Fruit fly (Drosophila melanogaster) whole organism, embryonic: ENCODE measurements around the gene CG6414.

ENCODE experiments used
- CG10274 ChIP-seq: fragments of 200-800 bp; sonication (Bioruptor generic); optimal IDR thresholded peaks from 3 replicates; lab custom pipeline; 2017; ENCODE audit warnings: missing biosample characterization, mild to moderate bottlenecking, missing genetic modification characterization
- CG11398 ChIP-seq: fragments of 200-800 bp; sonication (Bioruptor generic); optimal IDR thresholded peaks from 2 replicates; lab custom pipeline; 2016; ENCODE audit warnings: missing biosample characterization, missing genetic modification characterization
- CG12299 ChIP-seq: fragments of 200-800 bp; sonication (Bioruptor generic); optimal IDR thresholded peaks from 2 replicates; lab custom pipeline; 2018; ENCODE audit warnings: missing biosample characterization, mild to moderate bottlenecking, missing genetic modification characterization
- CG12769 ChIP-seq: fragments of 200-800 bp; sonication (Bioruptor generic); optimal IDR thresholded peaks from 2 replicates; lab custom pipeline; 2019; ENCODE audit warnings: missing biosample characterization, mild to moderate bottlenecking, missing genetic modification characterization, moderate library complexity
- CG13624 ChIP-seq: fragments of 200-800 bp; sonication (Bioruptor generic); optimal IDR thresholded peaks from 2 replicates; lab custom pipeline; 2016; ENCODE audit warnings: missing biosample characterization, missing genetic modification characterization
- CG15601 ChIP-seq: fragments of 200-800 bp; sonication (Bioruptor generic); optimal IDR thresholded peaks from 3 replicates; lab custom pipeline; 2019; ENCODE audit warnings: missing biosample characterization, mild to moderate bottlenecking, missing genetic modification characterization, moderate library complexity
- CG16863 ChIP-seq: fragments of 200-800 bp; sonication (Bioruptor generic); optimal IDR thresholded peaks from 3 replicates; lab custom pipeline; 2016; ENCODE audit warnings: missing biosample characterization, missing genetic modification characterization
- CG17186 ChIP-seq: fragments of 200-800 bp; sonication (Bioruptor generic); optimal IDR thresholded peaks from 3 replicates; lab custom pipeline; 2017; ENCODE audit warnings: missing biosample characterization, missing genetic modification reagents, missing genetic modification characterization
- CG17385 ChIP-seq: fragments of 200-800 bp; sonication (Bioruptor generic); optimal IDR thresholded peaks from 3 replicates; lab custom pipeline; 2018; ENCODE audit warnings: missing biosample characterization, mild to moderate bottlenecking, missing genetic modification characterization
- CG17568 ChIP-seq: fragments of 200-800 bp; sonication (Bioruptor generic); optimal IDR thresholded peaks from 2 replicates; lab custom pipeline; 2018; ENCODE audit warnings: missing biosample characterization, mild to moderate bottlenecking, missing genetic modification characterization, moderate library complexity
- CG17802 ChIP-seq: fragments of 200-800 bp; sonication (Bioruptor generic); optimal IDR thresholded peaks from 2 replicates; lab custom pipeline; 2018; ENCODE audit warnings: missing biosample characterization, mild to moderate bottlenecking, missing genetic modification characterization, moderate library complexity
- CG2678 ChIP-seq: fragments of 200-800 bp; sonication (Bioruptor generic); optimal IDR thresholded peaks from 3 replicates; lab custom pipeline; 2019; ENCODE audit warnings: missing biosample characterization, mild to moderate bottlenecking, missing genetic modification characterization, moderate library complexity
- CG3995 ChIP-seq: fragments of 200-800 bp; sonication (Bioruptor generic); optimal IDR thresholded peaks from 3 replicates; lab custom pipeline; 2016; ENCODE audit warnings: missing biosample characterization, missing genetic modification characterization
- CG6683 ChIP-seq: fragments of 200-800 bp; sonication (Bioruptor generic); optimal IDR thresholded peaks from 2 replicates; lab custom pipeline; 2017; ENCODE audit warnings: missing biosample characterization, mild to moderate bottlenecking, missing genetic modification characterization, missing genetic modification reagents
- CG6854 ChIP-seq: fragments of 200-800 bp; sonication (Bioruptor generic); optimal IDR thresholded peaks from 3 replicates; lab custom pipeline; 2017; ENCODE audit warnings: missing biosample characterization, mild to moderate bottlenecking, missing genetic modification characterization
- CG7357 ChIP-seq: fragments of 200-800 bp; sonication (Bioruptor generic); IDR thresholded peaks from 3 replicates; pipeline ENCODE4 v1.3.6; 2022; ENCODE audit warnings: missing biosample characterization, missing genetic modification characterization
- CG7372 ChIP-seq: fragments of 200-800 bp; sonication (Bioruptor generic); IDR thresholded peaks from 2 replicates; pipeline ENCODE4 v1.3.6; 2022; ENCODE audit warnings: missing biosample characterization, missing genetic modification characterization
- CG8478 ChIP-seq: fragments of >200 bp; optimal IDR thresholded peaks from 2 replicates; lab custom pipeline; 2018
- CG8765 ChIP-seq: fragments of 200-800 bp; sonication (Bioruptor generic); IDR thresholded peaks from 2 replicates; pipeline ENCODE4 v1.3.6; 2022; ENCODE audit warnings: missing biosample characterization, missing genetic modification characterization
- CG8924 ChIP-seq: fragments of 200-800 bp; optimal IDR thresholded peaks from 3 replicates; lab custom pipeline; 2019; ENCODE audit warnings: missing biosample characterization, mild to moderate bottlenecking, missing genetic modification characterization, moderate library complexity
- CG9437 ChIP-seq: fragments of 200-800 bp; sonication (Bioruptor generic); optimal IDR thresholded peaks from 2 replicates; lab custom pipeline; 2018; ENCODE audit warnings: missing biosample characterization, mild to moderate bottlenecking, missing genetic modification characterization
- CoRest ChIP-seq: fragments of 200-800 bp; sonication (Bioruptor generic); optimal IDR thresholded peaks from 3 replicates; lab custom pipeline; 2018; ENCODE audit warnings: missing biosample characterization, mild to moderate bottlenecking, missing genetic modification characterization, moderate library complexity
- Dip3 ChIP-seq: fragments of 200-800 bp; sonication (Bioruptor generic); optimal IDR thresholded peaks from 3 replicates; lab custom pipeline; 2016; ENCODE audit warnings: missing biosample characterization, missing genetic modification characterization
- Doc3 ChIP-seq: fragments of 200-800 bp; sonication (Bioruptor generic); IDR thresholded peaks from 3 replicates; pipeline ENCODE4 v1.3.6; 2022; ENCODE audit warnings: missing biosample characterization, missing genetic modification characterization; ENCODE audit not compliant: partially characterized antibody
- Ets97D ChIP-seq: fragments of 200-800 bp; sonication (Bioruptor generic); optimal IDR thresholded peaks from 3 replicates; lab custom pipeline; 2016; ENCODE audit warnings: missing biosample characterization, missing genetic modification characterization
- HmgD ChIP-seq: fragments of 200-800 bp; sonication (Bioruptor generic); optimal IDR thresholded peaks from 3 replicates; lab custom pipeline; 2016; ENCODE audit warnings: missing biosample characterization, missing genetic modification characterization
- Jarid2 ChIP-seq: fragments of 200-800 bp; sonication (Bioruptor generic); optimal IDR thresholded peaks from 3 replicates; lab custom pipeline; 2017; ENCODE audit warnings: mild to moderate bottlenecking, missing biosample characterization, missing genetic modification reagents, missing genetic modification characterization
- Mad ChIP-seq: fragments of 200-800 bp; sonication (Bioruptor generic); optimal IDR thresholded peaks from 2 replicates; lab custom pipeline; 2016; ENCODE audit warnings: missing biosample characterization, missing genetic modification characterization
- Meics ChIP-seq: fragments of 200-800 bp; sonication (Bioruptor generic); optimal IDR thresholded peaks from 2 replicates; lab custom pipeline; 2017; ENCODE audit warnings: missing biosample characterization, mild to moderate bottlenecking, missing genetic modification characterization
- NfI ChIP-seq: fragments of 200-800 bp; sonication (Bioruptor generic); optimal IDR thresholded peaks from 3 replicates; lab custom pipeline; 2018; ENCODE audit warnings: missing biosample characterization, mild to moderate bottlenecking, missing genetic modification characterization, moderate library complexity
- Rfx ChIP-seq: fragments of 200-800 bp; sonication (Bioruptor generic); IDR thresholded peaks from 2 replicates; pipeline ENCODE4 v1.3.6; 2022; ENCODE audit warnings: missing biosample characterization, missing genetic modification characterization
- Scr ChIP-seq: fragments of 200-800 bp; sonication (Bioruptor generic); IDR thresholded peaks from 2 replicates; pipeline ENCODE4 v1.3.6; 2022; ENCODE audit warnings: missing biosample characterization, missing genetic modification characterization; ENCODE audit not compliant: partially characterized antibody
- Ssrp ChIP-seq: fragments of 200-800 bp; sonication (Bioruptor generic); optimal IDR thresholded peaks from 2 replicates; lab custom pipeline; 2018; ENCODE audit warnings: missing biosample characterization, mild to moderate bottlenecking, missing genetic modification characterization, moderate library complexity
- TFAM ChIP-seq: fragments of 200-800 bp; sonication (Bioruptor generic); optimal IDR thresholded peaks from 2 replicates; lab custom pipeline; 2017; ENCODE audit warnings: missing biosample characterization, missing genetic modification characterization, inconsistent platforms
- Xbp1 ChIP-seq: fragments of 200-800 bp; sonication (Bioruptor generic); optimal IDR thresholded peaks from 3 replicates; lab custom pipeline; 2016; ENCODE audit warnings: missing biosample characterization, mild to moderate bottlenecking, missing genetic modification characterization
- Xrp1 ChIP-seq: fragments of 200-800 bp; sonication (Bioruptor generic); IDR thresholded peaks from 2 replicates; pipeline ENCODE4 v1.3.6; 2022; ENCODE audit warnings: missing biosample characterization, missing genetic modification characterization
- al ChIP-seq: fragments of 200-800 bp; sonication (Bioruptor generic); IDR thresholded peaks from 2 replicates; pipeline ENCODE4 v1.3.6; 2022; ENCODE audit warnings: missing biosample characterization, missing genetic modification characterization
- cad ChIP-seq: fragments of >200 bp; optimal IDR thresholded peaks from 2 replicates; lab custom pipeline; 2017; ENCODE audit warnings: missing biosample characterization, missing genetic modification characterization
- cg ChIP-seq: fragments of 200-800 bp; sonication (Bioruptor generic); optimal IDR thresholded peaks from 3 replicates; lab custom pipeline; 2019; ENCODE audit warnings: missing biosample characterization, mild to moderate bottlenecking, missing genetic modification characterization, moderate library complexity
- cwo ChIP-seq: fragments of 200-800 bp; sonication (Bioruptor generic); optimal IDR thresholded peaks from 3 replicates; lab custom pipeline; 2017; ENCODE audit warnings: missing biosample characterization, missing genetic modification characterization, mild to moderate bottlenecking, moderate library complexity, missing genetic modification reagents
- h ChIP-seq: fragments of >200 bp; optimal IDR thresholded peaks from 2 replicates; lab custom pipeline; 2017
- hth ChIP-seq: fragments of >200 bp; optimal IDR thresholded peaks from 2 replicates; lab custom pipeline; 2017; ENCODE audit warnings: inconsistent platforms
- inv ChIP-seq: fragments of 200-800 bp; sonication (Bioruptor generic); IDR thresholded peaks from 2 replicates; pipeline ENCODE4 v1.3.6; 2022; ENCODE audit warnings: missing biosample characterization, missing genetic modification characterization; ENCODE audit not compliant: partially characterized antibody
- jing ChIP-seq: fragments of 200-800 bp; sonication (Bioruptor generic); optimal IDR thresholded peaks from 2 replicates; lab custom pipeline; 2018; ENCODE audit warnings: missing biosample characterization, mild to moderate bottlenecking, missing genetic modification characterization
- lola ChIP-seq, 3 experiments: fragments of >200 bp in 2 of 3; fragments of 200-800 bp in 1 of 3; sonication (Bioruptor generic) in 1 of 3; optimal IDR thresholded peaks; 2 replicates each; lab custom pipeline; 2017 to 2019; ENCODE audit warnings: missing biosample characterization in 3 of 3, missing genetic modification characterization in 3 of 3, mild to moderate bottlenecking in 1 of 3, moderate library complexity in 1 of 3
- nerfin-2 ChIP-seq: fragments of 200-800 bp; sonication (Bioruptor generic); IDR thresholded peaks from 2 replicates; pipeline ENCODE4 v1.3.6; 2022; ENCODE audit warnings: missing biosample characterization, missing genetic modification characterization; ENCODE audit not compliant: partially characterized antibody
- nmo ChIP-seq: fragments of 200-800 bp; sonication (Bioruptor generic); optimal IDR thresholded peaks from 2 replicates; lab custom pipeline; 2018; ENCODE audit warnings: missing biosample characterization, mild to moderate bottlenecking, missing genetic modification characterization, moderate library complexity
- odd ChIP-seq: fragments of 200-800 bp; sonication (Bioruptor generic); optimal IDR thresholded peaks from 2 replicates; lab custom pipeline; 2017; ENCODE audit warnings: missing biosample characterization, mild to moderate bottlenecking, missing genetic modification characterization
- prd ChIP-seq, 3 experiments: fragments of >200 bp in 2 of 3; fragments of 200-800 bp in 1 of 3; sonication (Bioruptor generic) in 1 of 3; optimal IDR thresholded peaks in 2 of 3; IDR thresholded peaks in 1 of 3; 2 replicates in 2 of 3; 3 replicates in 1 of 3; pipeline versions ENCODE4 v1.3.6 to Lab custom; 2017 to 2022; ENCODE audit warnings: missing biosample characterization in 1 of 3, missing genetic modification characterization in 1 of 3
- psq ChIP-seq: fragments of 200-800 bp; sonication (Bioruptor generic); optimal IDR thresholded peaks from 2 replicates; lab custom pipeline; 2017; ENCODE audit warnings: missing biosample characterization, missing genetic modification characterization
- tll ChIP-seq, 2 experiments: fragments of 200-800 bp in 1 of 2; fragments of >200 bp in 1 of 2; sonication (Bioruptor generic) in 1 of 2; optimal IDR thresholded peaks; 2 replicates each; lab custom pipeline; 2017 to 2019; ENCODE audit warnings: missing biosample characterization in 2 of 2, missing genetic modification characterization in 2 of 2, mild to moderate bottlenecking in 1 of 2, moderate library complexity in 1 of 2

The CG6414 gene

dm6 chrX:3964965-3965420 is 6.2 kb downstream of the CG6414 start, which contains the start of gene lva (continued):
- TF ChIP-seq Xrp1 (GFP tag; lab: Robert Waterston, UW) (no peak), CG6854 (GFP tag; lab: Kevin White, UChicago) (no peak), CG8924 (tag; lab: Kevin White, UChicago) (no peak), CG9437 (GFP tag; lab: Kevin White, UChicago) (no peak), HmgD (GFP tag; lab: Kevin White, UChicago) (no peak), cad (GFP tag; lab: Kevin White, UChicago) (no peak), Doc3 (GFP tag; lab: Robert Waterston, UW) (no peak), Mad (GFP tag; lab: Kevin White, UChicago) (no peak), CoRest (tag; lab: Kevin White, UChicago) (no peak), CG15601 (tag; lab: Kevin White, UChicago) (no peak), psq (no peak), odd (GFP tag; lab: Kevin White, UChicago) (no peak), CG7357 (GFP tag; lab: Robert Waterston, UW) (no peak), CG10274 (GFP tag; lab: Kevin White, UChicago) (no peak), CG17568 (GFP tag; lab: Kevin White, UChicago) (no peak), CG2678 (tag; lab: Kevin White, UChicago) (no peak), CG6683 (GFP tag; lab: Kevin White, UChicago) (no peak), CG12299 (tag; lab: Kevin White, UChicago) (peak; percentile 2), CG16863 (GFP tag; lab: Kevin White, UChicago) (no peak), jing (GFP tag; lab: Kevin White, UChicago) (no peak), nerfin-2 (no peak), prd (optimal IDR thresholded peaks at IDR 0.05; lab: Kevin White, UChicago) (no peak), prd (GFP tag; IDR thresholded peaks at IDR 0.05; lab: Robert Waterston, UW) (no peak), CG3995 (GFP tag; lab: Kevin White, UChicago) (no peak), Ssrp (tag; lab: Kevin White, UChicago) (no peak), hth (no peak), Jarid2 (GFP tag; lab: Kevin White, UChicago) (no peak), CG8478 (lab: Kevin White, UChicago) (peak; percentile 89), TFAM (GFP tag; lab: Kevin White, UChicago) (no peak), CG8765 (no peak), CG17385 (no peak), Xbp1 (GFP tag; lab: Kevin White, UChicago) (peak; percentile 74), Meics (no peak), CG7372 (GFP tag; lab: Robert Waterston, UW) (no peak), Rfx (GFP tag; lab: Robert Waterston, UW) (no peak), h (no peak), lola (GFP tag; optimal IDR thresholded peaks at IDR 0.05; lab: Kevin White, UChicago) (no peak), Ets97D (GFP tag; lab: Kevin White, UChicago) (peak; percentile 8), cwo (GFP tag; lab: Kevin White, UChicago) (no peak), CG17186 (GFP tag; lab: Kevin White, UChicago) (peak; percentile 74), CG12769 (tag; lab: Kevin White, UChicago) (no peak), CG17802 (tag; lab: Kevin White, UChicago) (no peak), Scr (GFP tag; lab: Robert Waterston, UW) (peak; percentile 60), cg (peak; percentile 95), inv (no peak; the same call in 1 of the 2 replicates), nmo (GFP tag; lab: Kevin White, UChicago) (no peak), CG11398 (no peak), NfI (GFP tag; lab: Kevin White, UChicago) (no peak), al (GFP tag; lab: Robert Waterston, UW) (no peak), Dip3 (GFP tag; lab: Kevin White, UChicago) (no peak), CG13624 (GFP tag; lab: Kevin White, UChicago) (no peak), tll (GFP tag; optimal IDR thresholded peaks at IDR 0.05; lab: Kevin White, UChicago) (no peak)
